Worm (Caenorhabditis elegans) whole organism, midembryonic: Measurements from ENCODE around the gene F56C9.8.

ENCODE experiments used
- T22C8.4 ChIP-seq: fragments of 200-800 bp; sonication (Bioruptor generic); IDR thresholded peaks from 2 replicates; pipeline ENCODE4 v1.3.6; 2022; ENCODE audit warnings: missing genetic modification characterization, missing compliant biosample characterization
- flt-1 ChIP-seq: fragments of 200-800 bp; sonication (Bioruptor generic); IDR thresholded peaks from 2 replicates; pipeline ENCODE4 v1.3.6; 2022; ENCODE audit warnings: missing genetic modification characterization, missing compliant biosample characterization
- klf-2 ChIP-seq: fragments of 200-800 bp; sonication (Bioruptor generic); conservative IDR thresholded peaks from 2 replicates; pipeline ENCODE4 v1.3.6; 2022; ENCODE audit warnings: missing genetic modification reagents, missing genetic modification characterization, missing compliant biosample characterization
- med-1 ChIP-seq: sonication (generic microtip); optimal IDR thresholded peaks from 2 replicates; lab custom pipeline; 2017; ENCODE audit warnings: missing genetic modification characterization, mild to moderate bottlenecking, missing compliant biosample characterization, antibody characterized with exemption, missing genetic modification reagents; ENCODE audit not compliant: insufficient read depth
- ref-1 ChIP-seq: fragments of 200-800 bp; sonication (Bioruptor generic); conservative IDR thresholded peaks from 2 replicates; pipeline ENCODE4 v1.3.6; 2022; ENCODE audit warnings: missing genetic modification reagents, missing genetic modification characterization, missing compliant biosample characterization
- tab-1 ChIP-seq: fragments of 200-800 bp; sonication (Bioruptor generic); IDR thresholded peaks from 2 replicates; pipeline ENCODE4 v1.3.6; 2022; ENCODE audit warnings: missing genetic modification characterization, missing compliant biosample characterization
- ztf-29 ChIP-seq: fragments of 200-800 bp; sonication (Bioruptor generic); IDR thresholded peaks from 2 replicates; pipeline ENCODE4 v1.3.6; 2022; ENCODE audit warnings: missing genetic modification reagents, missing genetic modification characterization, missing compliant biosample characterization

DNA sequence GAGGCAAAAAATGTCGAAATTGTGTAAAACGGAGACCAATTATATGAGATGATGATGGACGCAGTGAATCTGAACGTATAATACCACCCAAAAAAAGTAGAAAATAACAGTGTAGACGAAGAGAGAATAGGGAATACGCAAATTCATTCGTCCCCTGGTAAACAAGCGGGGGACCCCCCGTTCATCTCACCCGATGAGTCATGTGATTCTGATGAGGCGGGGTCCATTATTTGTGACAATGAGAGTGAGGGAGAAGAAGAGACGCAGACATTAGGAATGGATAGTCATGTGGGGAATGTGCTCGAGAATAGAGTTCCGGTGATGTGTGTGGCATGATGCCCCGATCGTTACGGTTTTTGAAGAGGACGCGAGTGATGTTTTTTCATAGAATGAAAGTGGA, 47.2 kb downstream of the F56C9.8 start:
- TF ChIP-seq flt-1 (GFP tag; lab: Robert Waterston, UW): 0 out of 2 replicates have a peak, but pooled peaks have one; percentile 46
- TF ChIP-seq ztf-29: no peak
- TF ChIP-seq med-1 (GFP tag; lab: Kevin White, UChicago): no peak
- no peak for TF ChIP-seq ref-1 (GFP tag; lab: Robert Waterston, UW)
- no peak for TF ChIP-seq T22C8.4
- TF ChIP-seq klf-2 (GFP tag; lab: Robert Waterston, UW): no peak
- no peak for TF ChIP-seq tab-1 (GFP tag; lab: Robert Waterston, UW)
